Fruit fly (Drosophila melanogaster) whole organism, embryonic: ENCODE measurements around the gene CG32099.

ENCODE experiments used
- CG12299 ChIP-seq: fragments of 200-800 bp; sonication (Bioruptor generic); optimal IDR thresholded peaks from 2 replicates; lab custom pipeline; 2018; ENCODE audit warnings: missing biosample characterization, mild to moderate bottlenecking, missing genetic modification characterization
- CG1233 ChIP-seq: fragments of 200-800 bp; sonication (Bioruptor generic); optimal IDR thresholded peaks from 4 replicates; lab custom pipeline; 2018; ENCODE audit warnings: missing biosample characterization, mild to moderate bottlenecking, missing genetic modification characterization
- CG12659 ChIP-seq: fragments of 200-800 bp; sonication (Bioruptor generic); optimal IDR thresholded peaks from 3 replicates; lab custom pipeline; 2017; ENCODE audit warnings: mild to moderate bottlenecking, missing biosample characterization, missing genetic modification reagents, missing genetic modification characterization
- CG13287 ChIP-seq: fragments of 200-800 bp; sonication (Bioruptor generic); IDR thresholded peaks from 2 replicates; pipeline ENCODE4 v1.3.6; 2022; ENCODE audit warnings: missing biosample characterization, missing genetic modification characterization; ENCODE audit not compliant: partially characterized antibody
- CG15514 ChIP-seq: fragments of 200-800 bp; sonication (Bioruptor generic); optimal IDR thresholded peaks from 3 replicates; lab custom pipeline; 2017; ENCODE audit warnings: missing biosample characterization, missing genetic modification characterization, mild to moderate bottlenecking, moderate library complexity, missing genetic modification reagents
- CG15696 ChIP-seq: fragments of 200-800 bp; sonication (Bioruptor generic); optimal IDR thresholded peaks from 2 replicates; lab custom pipeline; 2019; ENCODE audit warnings: missing biosample characterization, mild to moderate bottlenecking, missing genetic modification characterization, moderate library complexity
- CG1603 ChIP-seq: fragments of 200-800 bp; sonication (Bioruptor generic); optimal IDR thresholded peaks from 2 replicates; lab custom pipeline; 2019; ENCODE audit warnings: missing biosample characterization, mild to moderate bottlenecking, missing genetic modification characterization, moderate library complexity
- CG18011 ChIP-seq: fragments of 200-800 bp; sonication (Bioruptor generic); optimal IDR thresholded peaks from 2 replicates; lab custom pipeline; 2017; ENCODE audit warnings: missing biosample characterization, missing genetic modification characterization, mild to moderate bottlenecking, moderate library complexity, missing genotype
- CG2889 ChIP-seq: fragments of 200-800 bp; sonication (Bioruptor generic); IDR thresholded peaks from 3 replicates; pipeline ENCODE4 v1.3.6; 2022; ENCODE audit warnings: missing biosample characterization, missing genetic modification characterization
- CG3407 ChIP-seq: fragments of 200-800 bp; sonication (Bioruptor generic); optimal IDR thresholded peaks from 2 replicates; lab custom pipeline; 2018; ENCODE audit warnings: missing biosample characterization, mild to moderate bottlenecking, missing genetic modification characterization
- CG6272 ChIP-seq: fragments of 200-800 bp; sonication (Bioruptor generic); IDR thresholded peaks from 2 replicates; pipeline ENCODE4 v1.3.6; 2022; ENCODE audit warnings: missing biosample characterization, missing genetic modification characterization
- CG9876 ChIP-seq: fragments of 200-800 bp; sonication (Bioruptor generic); optimal IDR thresholded peaks from 2 replicates; lab custom pipeline; 2016; ENCODE audit warnings: missing biosample characterization, missing genetic modification characterization
- CTCF ChIP-seq: fragments of 200-800 bp; sonication (Bioruptor generic); optimal IDR thresholded peaks from 2 replicates; lab custom pipeline; 2017; ENCODE audit warnings: missing biosample characterization, mild to moderate bottlenecking, missing genetic modification characterization, moderate library complexity
- CoRest ChIP-seq: fragments of 200-800 bp; sonication (Bioruptor generic); optimal IDR thresholded peaks from 3 replicates; lab custom pipeline; 2018; ENCODE audit warnings: missing biosample characterization, mild to moderate bottlenecking, missing genetic modification characterization, moderate library complexity
- D19B ChIP-seq: fragments of 200-800 bp; sonication (Bioruptor generic); optimal IDR thresholded peaks from 2 replicates; lab custom pipeline; 2017; ENCODE audit warnings: missing biosample characterization, mild to moderate bottlenecking, missing genetic modification characterization
- Dll ChIP-seq: fragments of 200-800 bp; sonication (Bioruptor generic); IDR thresholded peaks from 4 replicates; pipeline ENCODE4 v1.3.6; 2022; ENCODE audit warnings: missing biosample characterization, missing genetic modification characterization; ENCODE audit not compliant: partially characterized antibody
- Drgx ChIP-seq: fragments of 200-800 bp; sonication (Bioruptor generic); IDR thresholded peaks from 2 replicates; pipeline ENCODE4 v1.3.6; 2022; ENCODE audit warnings: missing biosample characterization, missing genetic modification characterization
- ERR ChIP-seq: fragments of 200-800 bp; sonication (Bioruptor generic); optimal IDR thresholded peaks from 2 replicates; lab custom pipeline; 2016; ENCODE audit warnings: missing biosample characterization, missing genetic modification characterization
- Ets97D ChIP-seq: fragments of 200-800 bp; sonication (Bioruptor generic); optimal IDR thresholded peaks from 3 replicates; lab custom pipeline; 2016; ENCODE audit warnings: missing biosample characterization, missing genetic modification characterization
- GATAe ChIP-seq: fragments of 200-800 bp; sonication (Bioruptor generic); conservative IDR thresholded peaks from 2 replicates; pipeline ENCODE4 v1.3.6; 2022; ENCODE audit warnings: missing biosample characterization, missing genetic modification characterization
- Hmx ChIP-seq: fragments of 200-800 bp; sonication (Bioruptor generic); optimal IDR thresholded peaks from 2 replicates; lab custom pipeline; 2016; ENCODE audit warnings: missing biosample characterization, missing genetic modification characterization
- Hr51 ChIP-seq, 2 experiments: fragments of 200-800 bp; sonication (Bioruptor generic); optimal IDR thresholded peaks; 2 replicates in 1 of 2; 3 replicates in 1 of 2; lab custom pipeline; 2016 to 2018; ENCODE audit warnings: missing biosample characterization in 2 of 2, missing genetic modification characterization in 2 of 2, mild to moderate bottlenecking in 1 of 2, moderate library complexity in 1 of 2
- Mrtf ChIP-seq: fragments of 200-800 bp; sonication (Bioruptor generic); IDR thresholded peaks from 3 replicates; pipeline ENCODE4 v1.3.6; 2022; ENCODE audit warnings: missing biosample characterization, missing genetic modification characterization
- NC2β ChIP-seq: fragments of 200-800 bp; sonication (Bioruptor generic); optimal IDR thresholded peaks from 2 replicates; lab custom pipeline; 2016; ENCODE audit warnings: missing biosample characterization, missing genetic modification characterization
- TFAM ChIP-seq: fragments of 200-800 bp; sonication (Bioruptor generic); optimal IDR thresholded peaks from 2 replicates; lab custom pipeline; 2017; ENCODE audit warnings: missing biosample characterization, missing genetic modification characterization, inconsistent platforms
- ab ChIP-seq: fragments of 200-800 bp; sonication (Bioruptor generic); optimal IDR thresholded peaks from 2 replicates; lab custom pipeline; 2016; ENCODE audit warnings: missing biosample characterization, missing genetic modification characterization
- amos ChIP-seq: fragments of 200-800 bp; sonication (Bioruptor generic); IDR thresholded peaks from 2 replicates; pipeline ENCODE4 v1.3.6; 2022; ENCODE audit warnings: missing biosample characterization, missing genetic modification characterization; ENCODE audit not compliant: partially characterized antibody
- ara ChIP-seq: fragments of 200-800 bp; sonication (Bioruptor generic); IDR thresholded peaks from 2 replicates; pipeline ENCODE4 v1.3.6; 2022; ENCODE audit warnings: missing biosample characterization, missing genetic modification characterization
- bigmax ChIP-seq: fragments of 200-800 bp; sonication (Bioruptor generic); optimal IDR thresholded peaks from 2 replicates; lab custom pipeline; 2018; ENCODE audit warnings: missing biosample characterization, mild to moderate bottlenecking, missing genetic modification characterization
- br ChIP-seq: fragments of >200 bp; optimal IDR thresholded peaks from 2 replicates; lab custom pipeline; 2017
- chn ChIP-seq: fragments of 200-800 bp; sonication (Bioruptor generic); optimal IDR thresholded peaks from 2 replicates; lab custom pipeline; 2016; ENCODE audit warnings: missing biosample characterization, missing genetic modification characterization
- gce ChIP-seq: fragments of 200-800 bp; sonication (Bioruptor generic); IDR thresholded peaks from 3 replicates; pipeline ENCODE4 v1.3.6; 2022; ENCODE audit warnings: missing biosample characterization, missing genetic modification characterization
- her ChIP-seq: fragments of 200-800 bp; sonication (Bioruptor generic); optimal IDR thresholded peaks from 2 replicates; lab custom pipeline; 2016; ENCODE audit warnings: missing biosample characterization, missing genetic modification characterization
- hkb ChIP-seq, 2 experiments: fragments of 200-800 bp in 1 of 2; fragments of >200 bp in 1 of 2; sonication (Bioruptor generic) in 1 of 2; IDR thresholded peaks in 1 of 2; optimal IDR thresholded peaks in 1 of 2; 2 replicates each; pipeline versions ENCODE4 v1.3.6 to Lab custom; 2017 to 2022; ENCODE audit warnings: missing biosample characterization in 1 of 2, missing genetic modification characterization in 1 of 2
- hth ChIP-seq: fragments of >200 bp; optimal IDR thresholded peaks from 2 replicates; lab custom pipeline; 2017; ENCODE audit warnings: inconsistent platforms
- jigr1 ChIP-seq: fragments of 200-800 bp; sonication (Bioruptor generic); IDR thresholded peaks from 3 replicates; pipeline ENCODE4 v1.3.6; 2022; ENCODE audit warnings: missing biosample characterization, missing genetic modification characterization
- lmd ChIP-seq: fragments of 200-800 bp; sonication (Bioruptor generic); IDR thresholded peaks from 2 replicates; pipeline ENCODE4 v1.3.6; 2022; ENCODE audit warnings: missing biosample characterization, missing genetic modification characterization
- mirr ChIP-seq: fragments of 200-800 bp; sonication (Bioruptor generic); optimal IDR thresholded peaks from 3 replicates; lab custom pipeline; 2018; ENCODE audit warnings: missing biosample characterization, mild to moderate bottlenecking, missing genetic modification characterization
- mld ChIP-seq: fragments of 200-800 bp; sonication (Bioruptor generic); IDR thresholded peaks from 3 replicates; pipeline ENCODE4 v1.3.6; 2022; ENCODE audit warnings: missing biosample characterization, missing genetic modification characterization; ENCODE audit not compliant: partially characterized antibody
- nerfin-2 ChIP-seq: fragments of 200-800 bp; sonication (Bioruptor generic); IDR thresholded peaks from 2 replicates; pipeline ENCODE4 v1.3.6; 2022; ENCODE audit warnings: missing biosample characterization, missing genetic modification characterization; ENCODE audit not compliant: partially characterized antibody
- sc ChIP-seq, 3 experiments: fragments of >200 bp in 2 of 3; fragments of 200-800 bp in 1 of 3; sonication (Bioruptor generic) in 1 of 3; optimal IDR thresholded peaks; 2 replicates in 2 of 3; 3 replicates in 1 of 3; lab custom pipeline; 2017; ENCODE audit warnings: mild to moderate bottlenecking in 1 of 3, missing biosample characterization in 1 of 3, missing genetic modification characterization in 1 of 3, missing genetic modification reagents in 1 of 3
- sens ChIP-seq: fragments of 200-800 bp; sonication (Bioruptor generic); peaks from one replicate; lab custom pipeline; 2016; ENCODE audit warnings: missing biosample characterization, missing genetic modification characterization
- so ChIP-seq: fragments of 200-800 bp; sonication (Bioruptor generic); IDR thresholded peaks from 3 replicates; pipeline ENCODE4 v1.3.6; 2022; ENCODE audit warnings: missing biosample characterization, missing genetic modification characterization
- tap ChIP-seq: fragments of 200-800 bp; optimal IDR thresholded peaks from 3 replicates; lab custom pipeline; 2019; ENCODE audit warnings: missing biosample characterization, mild to moderate bottlenecking, missing genetic modification characterization, moderate library complexity
- tna ChIP-seq: fragments of 200-800 bp; sonication (Bioruptor generic); IDR thresholded peaks from 2 replicates; pipeline ENCODE4 v1.3.6; 2022; ENCODE audit warnings: missing biosample characterization, missing genetic modification characterization; ENCODE audit not compliant: partially characterized antibody
- ttk ChIP-seq: fragments of 200-800 bp; sonication (Bioruptor generic); IDR thresholded peaks from 2 replicates; pipeline ENCODE4 v2.1.2; 2022; ENCODE audit warnings: missing biosample characterization, missing genetic modification characterization
- tup ChIP-seq: fragments of 200-800 bp; sonication (Bioruptor generic); optimal IDR thresholded peaks from 2 replicates; lab custom pipeline; 2016; ENCODE audit warnings: missing biosample characterization, mild to moderate bottlenecking, missing genetic modification characterization, moderate library complexity
- unpg ChIP-seq: fragments of 200-800 bp; sonication (Bioruptor generic); optimal IDR thresholded peaks from 3 replicates; lab custom pipeline; 2018; ENCODE audit warnings: missing biosample characterization, mild to moderate bottlenecking, missing genetic modification characterization, moderate library complexity
- yki ChIP-seq: fragments of >200 bp; optimal IDR thresholded peaks from 3 replicates; lab custom pipeline; 2018
- z ChIP-seq: fragments of 200-800 bp; sonication (Bioruptor generic); IDR thresholded peaks from 3 replicates; pipeline ENCODE4 v1.3.6; 2022; ENCODE audit warnings: missing biosample characterization, missing genetic modification characterization
- zfh2 ChIP-seq: fragments of 200-800 bp; sonication (Bioruptor generic); optimal IDR thresholded peaks from 2 replicates; lab custom pipeline; 2016; ENCODE audit warnings: missing biosample characterization, missing genetic modification characterization

CG32099 gene

dm6 chr3L:12131918-12132317, 17.2 kb upstream of the CG32099 start, which contains the start of gene DEF8 (continued):
- TF ChIP-seq mld (GFP tag; lab: Robert Waterston, UW) (no peak), ttk (peak; percentile 70), tna (GFP tag; lab: Robert Waterston, UW) (0 out of 2 replicates have a peak, but pooled peaks have one; percentile 39), Mrtf (peak; percentile 55; the same call in 2 of the 3 replicates), CG15696 (tag; lab: Kevin White, UChicago) (peak; percentile 85), CG9876 (no peak), CoRest (tag; lab: Kevin White, UChicago) (peak; percentile 90), sens (GFP tag; lab: Kevin White, UChicago) (peak; percentile 85), Drgx (GFP tag; lab: Robert Waterston, UW) (peak; percentile 81), CG18011 (peak; percentile 43), gce (GFP tag; lab: Robert Waterston, UW) (peak; percentile 89), hth (lab: Kevin White, UChicago) (no peak), Dll (peak; percentile 49; the same call in 1 of the 4 replicates), so (GFP tag; lab: Robert Waterston, UW) (peak; percentile 75; the same call in 2 of the 3 replicates), her (peak; percentile 29), tup (GFP tag; lab: Kevin White, UChicago) (peak; percentile 20), NC2β (GFP tag; lab: Kevin White, UChicago) (peak; percentile 36), bigmax (GFP tag; lab: Kevin White, UChicago) (no peak), CG2889 (GFP tag; lab: Robert Waterston, UW) (peak; percentile 68; the same call in 1 of the 3 replicates), chn (GFP tag; lab: Kevin White, UChicago) (peak; percentile 53), ab (GFP tag; lab: Kevin White, UChicago) (no peak), CG3407 (GFP tag; lab: Kevin White, UChicago) (peak; percentile 38), D19B (GFP tag; lab: Kevin White, UChicago) (no peak), br (no peak), tap (tag; lab: Kevin White, UChicago) (peak; percentile 90), CG12659 (peak; percentile 87), nerfin-2 (GFP tag; lab: Robert Waterston, UW) (no peak), TFAM (no peak), CG1233 (GFP tag; lab: Kevin White, UChicago) (peak; percentile 80), CG1603 (peak; percentile 71), ERR (GFP tag; lab: Kevin White, UChicago) (no peak), amos (GFP tag; lab: Robert Waterston, UW) (peak; percentile 48), lmd (peak; percentile 76), yki (lab: Kevin White, UChicago) (no peak), Hr51 (GFP tag; optimal IDR thresholded peaks at IDR 0.05; lab: Kevin White, UChicago) (peak; percentile 45 to 95), Ets97D (no peak), ara (GFP tag; lab: Robert Waterston, UW) (peak; percentile 52; the same call in 1 of the 2 replicates), CTCF (no peak), mirr (GFP tag; lab: Kevin White, UChicago) (no peak), zfh2 (peak; percentile 2), jigr1 (GFP tag; lab: Robert Waterston, UW) (no peak), sc (optimal IDR thresholded peaks at IDR 0.05; lab: Kevin White, UChicago) (no peak), sc (GFP tag; optimal IDR thresholded peaks at IDR 0.05; lab: Kevin White, UChicago) (peak; percentile 65), unpg (GFP tag; lab: Kevin White, UChicago) (peak; percentile 88), CG12299 (tag; lab: Kevin White, UChicago) (peak; percentile 78), CG15514 (GFP tag; lab: Kevin White, UChicago) (peak; percentile 100), Hmx (GFP tag; lab: Kevin White, UChicago) (no peak), hkb (optimal IDR thresholded peaks at IDR 0.05; lab: Kevin White, UChicago) (no peak), hkb (GFP tag; IDR thresholded peaks at IDR 0.05; lab: Robert Waterston, UW) (peak; percentile 89), GATAe (GFP tag; lab: Robert Waterston, UW) (no peak), CG6272 (GFP tag; lab: Robert Waterston, UW) (peak; percentile 54; the same call in 1 of the 2 replicates), z (GFP tag; lab: Robert Waterston, UW) (no peak), CG13287 (GFP tag; lab: Robert Waterston, UW) (peak; percentile 38; the same call in 1 of the 2 replicates)
